Fruit fly (Drosophila melanogaster) S2 (cell line): Measurements from ENCODE around the gene CG13067.

Experiments
- CG8478 ChIP-seq: fragments of >200 bp; optimal IDR thresholded peaks from 2 replicates; lab custom pipeline; 2018
- CTCF ChIP-seq, 2 experiments: fragments of >200 bp; optimal IDR thresholded peaks; 2 replicates each; lab custom pipeline; 2018

dm6 chr3L:16262440-16262839 is 8.6 kb upstream of the CG13067 start, which contains the start of gene CG13071:
- TF ChIP-seq CTCF (optimal IDR thresholded peaks at IDR 0.05; lab: Kevin White, UChicago): no peak
- TF ChIP-seq CG8478 (lab: Kevin White, UChicago): no peak
